Worm (Caenorhabditis elegans): ENCODE measurements around the gene F13H10.1.

ce11 chrIV:10964688-10965087, 39.7 kb upstream of the F13H10.1 start:
- TF ChIP-seq unc-39 (tag; optimal IDR thresholded peaks at IDR 0.05) = no peak
- no peak for TF ChIP-seq lin-13 (GFP tag; optimal IDR thresholded peaks at IDR 0.05)
- TF ChIP-seq nhr-12 (tag; optimal IDR thresholded peaks at IDR 0.05) = no peak
- TF ChIP-seq unc-62 (GFP tag; optimal IDR thresholded peaks at IDR 0.05) = no peak
- TF ChIP-seq lin-39 (tag; optimal IDR thresholded peaks at IDR 0.05) = no peak

Measured in whole organism, L2 larva.